Fruit fly (Drosophila melanogaster): ENCODE results near the gene CG15498.

DNA sequence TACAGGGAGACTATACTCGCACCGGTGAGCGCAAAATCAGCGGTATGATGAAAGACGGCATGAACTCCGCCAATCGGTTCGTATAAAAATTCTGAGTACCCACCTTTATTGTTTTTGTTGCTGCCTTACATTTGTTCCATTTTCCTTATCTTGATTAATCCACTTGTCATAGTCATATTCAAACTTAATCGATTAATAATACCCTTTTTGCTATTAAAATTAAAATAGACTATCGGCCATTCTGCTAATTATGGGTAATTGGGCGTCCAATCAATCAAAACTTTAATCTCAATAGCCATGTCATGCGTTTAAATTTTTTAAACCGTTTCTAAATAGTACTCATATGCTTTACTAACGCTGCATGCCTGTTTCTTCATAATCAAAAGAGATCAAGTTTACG is 44.4 kb downstream of the CG15498 start:
- TF ChIP-seq CG8478 (optimal IDR thresholded peaks at IDR 0.05) (no peak), CTCF (optimal IDR thresholded peaks at IDR 0.05) (no peak)
